Worm (Caenorhabditis elegans) whole organism, L2 larva: ENCODE measurements around the gene odd-1.

Experiments
- C34F6.9 ChIP-seq: fragments of 150-350 bp; optimal IDR thresholded peaks from 2 replicates; lab custom pipeline; 2014; ENCODE audit warnings: missing biosample characterization, missing genetic modification characterization
- F13H6.1 ChIP-seq: sonication (generic microtip); optimal IDR thresholded peaks from 2 replicates; lab custom pipeline; 2016; ENCODE audit warnings: missing genetic modification characterization, missing compliant biosample characterization
- R02D3.7 ChIP-seq: fragments of 150-350 bp; optimal IDR thresholded peaks from 2 replicates; lab custom pipeline; 2014; ENCODE audit warnings: missing biosample characterization, missing genetic modification characterization
- alr-1 ChIP-seq: fragments of 150-350 bp; optimal IDR thresholded peaks from 2 replicates; lab custom pipeline; 2014; ENCODE audit warnings: missing biosample characterization, missing genetic modification characterization
- aly-2 ChIP-seq: fragments of 150-350 bp; optimal IDR thresholded peaks from 2 replicates; lab custom pipeline; 2014; ENCODE audit warnings: missing biosample characterization, missing genetic modification characterization
- ama-1 ChIP-seq: fragments of 150-350 bp; optimal IDR thresholded peaks from 2 replicates; lab custom pipeline; 2018; ENCODE audit warnings: inconsistent platforms
- blmp-1 ChIP-seq: sonication (generic microtip); optimal IDR thresholded peaks from 2 replicates; lab custom pipeline; 2017; ENCODE audit warnings: missing genetic modification characterization, mild to moderate bottlenecking, missing compliant biosample characterization, antibody characterized with exemption, moderate library complexity; ENCODE audit not compliant: insufficient read depth
- ceh-82 ChIP-seq: fragments of 150-350 bp; optimal IDR thresholded peaks from 2 replicates; lab custom pipeline; 2014; ENCODE audit warnings: missing biosample characterization, missing genetic modification characterization
- crh-2 ChIP-seq: sonication (generic microtip); optimal IDR thresholded peaks from 2 replicates; lab custom pipeline; 2017; ENCODE audit warnings: missing biosample characterization, missing genetic modification characterization
- egl-27 ChIP-seq: sonication (generic microtip); optimal IDR thresholded peaks from 3 replicates; lab custom pipeline; 2017; ENCODE audit warnings: missing biosample characterization, missing genetic modification reagents, missing genetic modification characterization
- elt-1 ChIP-seq: fragments of 150-350 bp; optimal IDR thresholded peaks from 2 replicates; lab custom pipeline; 2014; ENCODE audit warnings: missing biosample characterization, missing genetic modification characterization
- elt-3 ChIP-seq: sonication (generic microtip); optimal IDR thresholded peaks from 2 replicates; lab custom pipeline; 2017; ENCODE audit warnings: missing biosample characterization, missing genetic modification characterization
- fos-1 ChIP-seq: fragments of 150-350 bp; optimal IDR thresholded peaks from 2 replicates; lab custom pipeline; 2014; ENCODE audit warnings: missing biosample characterization, missing genetic modification characterization
- gmeb-1 ChIP-seq: fragments of 150-350 bp; optimal IDR thresholded peaks from 2 replicates; lab custom pipeline; 2014; ENCODE audit warnings: missing biosample characterization, missing genetic modification characterization
- lin-11 ChIP-seq: fragments of 150-350 bp; sonication (generic microtip); optimal IDR thresholded peaks from 2 replicates; lab custom pipeline; 2014; ENCODE audit warnings: missing biosample characterization, missing genetic modification characterization, inconsistent platforms, mixed read lengths
- lin-13 ChIP-seq: fragments of 150-350 bp; optimal IDR thresholded peaks from 2 replicates; lab custom pipeline; 2014; ENCODE audit warnings: missing biosample characterization, missing genetic modification reagents, missing genetic modification characterization
- lin-39 ChIP-seq: fragments of 150-350 bp; optimal IDR thresholded peaks from 2 replicates; lab custom pipeline; 2014; ENCODE audit warnings: missing biosample characterization, missing genetic modification reagents, missing genetic modification characterization
- lsy-2 ChIP-seq, 2 experiments: fragments of 150-350 bp in 1 of 2; sonication (generic microtip) in 1 of 2; optimal IDR thresholded peaks; 2 replicates each; lab custom pipeline; 2014 to 2017; ENCODE audit warnings: missing biosample characterization in 2 of 2, missing genetic modification characterization in 2 of 2
- mab-5 ChIP-seq: fragments of 150-350 bp; optimal IDR thresholded peaks from 2 replicates; lab custom pipeline; 2014; ENCODE audit warnings: missing biosample characterization, missing genetic modification characterization
- mbf-1 ChIP-seq: sonication (generic microtip); optimal IDR thresholded peaks from 2 replicates; lab custom pipeline; 2017; ENCODE audit warnings: missing biosample characterization, missing genetic modification characterization
- mdl-1 ChIP-seq, 2 experiments: fragments of 150-350 bp in 1 of 2; sonication (generic microtip) in 1 of 2; optimal IDR thresholded peaks; 2 replicates each; lab custom pipeline; 2017; ENCODE audit warnings: missing biosample characterization in 2 of 2, missing genetic modification characterization in 2 of 2
- nhr-10 ChIP-seq: sonication (generic microtip); optimal IDR thresholded peaks from 2 replicates; lab custom pipeline; 2017; ENCODE audit warnings: missing biosample characterization, missing genetic modification characterization
- nhr-11 ChIP-seq: fragments of 150-350 bp; optimal IDR thresholded peaks from 2 replicates; lab custom pipeline; 2014; ENCODE audit warnings: missing biosample characterization, missing genetic modification characterization
- nhr-12 ChIP-seq: fragments of 150-350 bp; optimal IDR thresholded peaks from 2 replicates; lab custom pipeline; 2014; ENCODE audit warnings: missing biosample characterization, missing genetic modification characterization
- nhr-129 ChIP-seq: fragments of 150-350 bp; optimal IDR thresholded peaks from 2 replicates; lab custom pipeline; 2014; ENCODE audit warnings: missing biosample characterization, missing genetic modification characterization
- nhr-21 ChIP-seq: fragments of 150-350 bp; optimal IDR thresholded peaks from 2 replicates; lab custom pipeline; 2014; ENCODE audit warnings: missing biosample characterization, missing genetic modification characterization
- nhr-237 ChIP-seq: fragments of 150-350 bp; optimal IDR thresholded peaks from 2 replicates; lab custom pipeline; 2014; ENCODE audit warnings: missing biosample characterization, missing genetic modification characterization
- nhr-25 ChIP-seq: fragments of 150-350 bp; sonication (generic microtip); optimal IDR thresholded peaks from 3 replicates; lab custom pipeline; 2014; ENCODE audit warnings: missing biosample characterization, missing genetic modification characterization
- nhr-6 ChIP-seq: fragments of 150-350 bp; optimal IDR thresholded peaks from 2 replicates; lab custom pipeline; 2014; ENCODE audit warnings: missing biosample characterization, missing genetic modification characterization
- nhr-77 ChIP-seq: fragments of 150-350 bp; optimal IDR thresholded peaks from 2 replicates; lab custom pipeline; 2014; ENCODE audit warnings: missing biosample characterization, missing genetic modification characterization
- sem-4 ChIP-seq: fragments of 150-350 bp; optimal IDR thresholded peaks from 2 replicates; lab custom pipeline; 2014; ENCODE audit warnings: missing biosample characterization, missing genetic modification reagents, missing genetic modification characterization
- skn-1 ChIP-seq: sonication (generic microtip); optimal IDR thresholded peaks from 2 replicates; lab custom pipeline; 2017; ENCODE audit warnings: missing biosample characterization, missing genetic modification characterization
- sma-3 ChIP-seq: sonication (generic microtip); optimal IDR thresholded peaks from 2 replicates; lab custom pipeline; 2016; ENCODE audit warnings: missing genetic modification reagents, missing genetic modification characterization, missing compliant biosample characterization
- sma-9 ChIP-seq, 2 experiments: fragments of 150-350 bp in 1 of 2; sonication (generic microtip) in 1 of 2; optimal IDR thresholded peaks; 2 replicates each; lab custom pipeline; 2014 to 2016; ENCODE audit warnings: missing genetic modification characterization in 2 of 2, mild to moderate bottlenecking in 1 of 2, missing biosample characterization in 1 of 2, missing compliant biosample characterization in 1 of 2, missing genetic modification reagents in 1 of 2, moderate library complexity in 1 of 2
- snpc-4 ChIP-seq: fragments of 150-350 bp; optimal IDR thresholded peaks from 2 replicates; lab custom pipeline; 2014; ENCODE audit warnings: missing biosample characterization, missing genetic modification characterization
- unc-39 ChIP-seq: fragments of 150-350 bp; optimal IDR thresholded peaks from 2 replicates; lab custom pipeline; 2014; ENCODE audit warnings: missing biosample characterization, missing genetic modification characterization
- unc-55 ChIP-seq: fragments of 150-350 bp; sonication (generic microtip); optimal IDR thresholded peaks from 3 replicates; lab custom pipeline; 2014; ENCODE audit warnings: missing biosample characterization, missing genetic modification reagents, missing genetic modification characterization
- unc-62 ChIP-seq: fragments of 150-350 bp; optimal IDR thresholded peaks from 2 replicates; lab custom pipeline; 2014; ENCODE audit warnings: missing biosample characterization, missing genetic modification reagents, missing genetic modification characterization
- zag-1 ChIP-seq: fragments of 150-350 bp; optimal IDR thresholded peaks from 2 replicates; lab custom pipeline; 2014; ENCODE audit warnings: missing biosample characterization, missing genetic modification characterization
- ztf-1 ChIP-seq: fragments of 200-800 bp; sonication (Bioruptor generic); conservative IDR thresholded peaks from 2 replicates; pipeline ENCODE4 v1.3.6; 2022; ENCODE audit warnings: missing genetic modification characterization, missing compliant biosample characterization
- ztf-11 ChIP-seq: sonication (generic microtip); optimal IDR thresholded peaks from 2 replicates; lab custom pipeline; 2017; ENCODE audit warnings: missing biosample characterization, missing genetic modification characterization

The odd-1 gene

ce11 chrIII:7081488-7081887 is 26.6 kb upstream of the odd-1 start:
- TF ChIP-seq alr-1 = no peak
- peak; percentile 76 for TF ChIP-seq fos-1 (tag; lab: Kevin White, UChicago)

ce11 chrIII:7083106-7083505 is 25.0 kb upstream of the odd-1 start:
- TF ChIP-seq nhr-12 (tag; lab: Kevin White, UChicago) (no peak), unc-39 (tag; lab: Kevin White, UChicago) (no peak), aly-2 (tag; lab: Kevin White, UChicago) (no peak), zag-1 (no peak), ztf-1 (GFP tag; lab: Robert Waterston, UW) (no peak), F13H6.1 (tag; lab: Kevin White, UChicago) (no peak), lsy-2 (tag; optimal IDR thresholded peaks at IDR 0.05; lab: Kevin White, UChicago) (no peak), C34F6.9 (tag; lab: Kevin White, UChicago) (no peak), ztf-11 (tag; lab: Kevin White, UChicago) (no peak), fos-1 (tag; lab: Kevin White, UChicago) (no peak), lin-13 (GFP tag; lab: Kevin White, UChicago) (no peak), skn-1 (tag; lab: Kevin White, UChicago) (no peak)

- TF ChIP-seq elt-3 (no peak), nhr-129 (tag; lab: Kevin White, UChicago) (no peak), nhr-12 (tag; lab: Kevin White, UChicago) (no peak), fos-1 (tag; lab: Kevin White, UChicago) (no peak), ztf-1 (GFP tag; lab: Robert Waterston, UW) (no peak), mbf-1 (tag; lab: Kevin White, UChicago) (no peak), R02D3.7 (tag; lab: Kevin White, UChicago) (no peak), alr-1 (no peak), unc-55 (GFP tag; lab: Kevin White, UChicago) (no peak), nhr-77 (tag; lab: Kevin White, UChicago) (no peak)
- TF ChIP-seq, all 48 proteins: peak for 0
These were observed 23.2 kb upstream of the odd-1 start, which contains the start of gene tofu-7 for ce11 chrIII:7084908-7085307. Gene tofu-7 (minus strand): TSS chrIII:7085018.

- TF ChIP-seq gmeb-1 = peak; percentile 4
- no peak for TF ChIP-seq R02D3.7 (tag; lab: Kevin White, UChicago)
- TF ChIP-seq nhr-77 (tag; lab: Kevin White, UChicago) = no peak
These were observed 20.9 kb upstream of the odd-1 start for ce11 chrIII:7087180-7087579.

ce11 chrIII:7087691-7088323 is 20.3 kb upstream of the odd-1 start, which contains the start of gene fubl-2:
Gene fubl-2 (minus strand): TSS chrIII:7087741.
- no peak for TF ChIP-seq zag-1
- TF ChIP-seq ztf-1 (GFP tag; lab: Robert Waterston, UW) = no peak
- no peak for TF ChIP-seq mab-5 (tag; lab: Kevin White, UChicago)
- no peak for TF ChIP-seq blmp-1 (tag; lab: Kevin White, UChicago)
- no peak for TF ChIP-seq lin-39 (tag; lab: Kevin White, UChicago)
- TF ChIP-seq lin-13 (GFP tag; lab: Kevin White, UChicago) = peak; percentile 76
- TF ChIP-seq nhr-25 (tag; lab: Kevin White, UChicago) = no peak
- no peak for TF ChIP-seq sem-4
- no peak for TF ChIP-seq snpc-4 (tag; lab: Kevin White, UChicago)
- no peak for TF ChIP-seq nhr-12 (tag; lab: Kevin White, UChicago)
- no peak for TF ChIP-seq nhr-237 (tag; lab: Kevin White, UChicago)
- peak; percentile 69 for TF ChIP-seq F13H6.1 (tag; lab: Kevin White, UChicago)
- TF ChIP-seq gmeb-1 = peak; percentile 65
- peak; percentile 59 for TF ChIP-seq crh-2 (tag; lab: Kevin White, UChicago)
- no peak for TF ChIP-seq nhr-10 (tag; lab: Kevin White, UChicago)
- TF ChIP-seq nhr-6 (tag; lab: Kevin White, UChicago) = no peak
- TF ChIP-seq mdl-1 (tag; optimal IDR thresholded peaks at IDR 0.05; lab: Kevin White, UChicago) = no peak
- no peak for TF ChIP-seq unc-62 (GFP tag; lab: Kevin White, UChicago)
- peak; percentile 50 for TF ChIP-seq fos-1 (tag; lab: Kevin White, UChicago)
- TF ChIP-seq ceh-82 = no peak
- TF ChIP-seq C34F6.9 (tag; lab: Kevin White, UChicago) = peak; percentile 66
- TF ChIP-seq nhr-11 = no peak
- TF ChIP-seq lsy-2 (tag; optimal IDR thresholded peaks at IDR 0.05; lab: Kevin White, UChicago) = peak; percentile 22 to 86
- no peak for TF ChIP-seq R02D3.7 (tag; lab: Kevin White, UChicago)
- peak; percentile 25 for TF ChIP-seq nhr-129 (tag; lab: Kevin White, UChicago)
- TF ChIP-seq ama-1 (lab: Kevin White, UChicago) = no peak
- no peak for TF ChIP-seq aly-2 (tag; lab: Kevin White, UChicago)
- TF ChIP-seq lin-11 (tag; lab: Kevin White, UChicago) = peak; percentile 29
- TF ChIP-seq nhr-21 = peak; percentile 8
- no peak for TF ChIP-seq nhr-77 (tag; lab: Kevin White, UChicago)
- TF ChIP-seq unc-55 (GFP tag; lab: Kevin White, UChicago) = peak; percentile 70
- peak; percentile 66 for TF ChIP-seq egl-27
- peak; percentile 66 for TF ChIP-seq sma-9 (GFP tag; optimal IDR thresholded peaks at IDR 0.05; lab: Kevin White, UChicago)
- TF ChIP-seq sma-9 (tag; optimal IDR thresholded peaks at IDR 0.05; lab: Kevin White, UChicago) = no peak
- TF ChIP-seq elt-1 (tag; lab: Kevin White, UChicago) = no peak
- TF ChIP-seq alr-1 = no peak
- TF ChIP-seq sma-3 (GFP tag; lab: Kevin White, UChicago) = peak; percentile 84
